Worm (Caenorhabditis elegans) whole organism, L2 larva: ENCODE results near the gene clec-197.

Experiments used
- C34F6.9 ChIP-seq: fragments of 150-350 bp; optimal IDR thresholded peaks from 2 replicates; lab custom pipeline; 2014; ENCODE audit warnings: missing biosample characterization, missing genetic modification characterization
- F13H6.1 ChIP-seq: sonication (generic microtip); optimal IDR thresholded peaks from 2 replicates; lab custom pipeline; 2016; ENCODE audit warnings: missing genetic modification characterization, missing compliant biosample characterization
- Y55F3AM.14 ChIP-seq: fragments of 200-800 bp; sonication (Bioruptor generic); optimal IDR thresholded peaks from 2 replicates; lab custom pipeline; 2018; ENCODE audit warnings: mild to moderate bottlenecking, missing genetic modification characterization, missing compliant biosample characterization
- ZK546.5 ChIP-seq: sonication (generic microtip); optimal IDR thresholded peaks from 2 replicates; lab custom pipeline; 2017; ENCODE audit warnings: missing biosample characterization, missing genetic modification characterization
- aly-2 ChIP-seq: fragments of 150-350 bp; optimal IDR thresholded peaks from 2 replicates; lab custom pipeline; 2014; ENCODE audit warnings: missing biosample characterization, missing genetic modification characterization
- blmp-1 ChIP-seq: sonication (generic microtip); optimal IDR thresholded peaks from 2 replicates; lab custom pipeline; 2017; ENCODE audit warnings: missing genetic modification characterization, mild to moderate bottlenecking, missing compliant biosample characterization, antibody characterized with exemption, moderate library complexity; ENCODE audit not compliant: insufficient read depth
- ceh-16 ChIP-seq: fragments of 150-350 bp; optimal IDR thresholded peaks from 2 replicates; lab custom pipeline; 2014; ENCODE audit warnings: missing biosample characterization, missing genetic modification characterization
- crh-2 ChIP-seq: sonication (generic microtip); optimal IDR thresholded peaks from 2 replicates; lab custom pipeline; 2017; ENCODE audit warnings: missing biosample characterization, missing genetic modification characterization
- dmd-4 ChIP-seq: sonication (generic microtip); optimal IDR thresholded peaks from 2 replicates; lab custom pipeline; 2017; ENCODE audit warnings: missing biosample characterization, missing genetic modification characterization
- egl-27 ChIP-seq: sonication (generic microtip); optimal IDR thresholded peaks from 3 replicates; lab custom pipeline; 2017; ENCODE audit warnings: missing biosample characterization, missing genetic modification reagents, missing genetic modification characterization
- fos-1 ChIP-seq: fragments of 150-350 bp; optimal IDR thresholded peaks from 2 replicates; lab custom pipeline; 2014; ENCODE audit warnings: missing biosample characterization, missing genetic modification characterization
- gmeb-1 ChIP-seq: fragments of 150-350 bp; optimal IDR thresholded peaks from 2 replicates; lab custom pipeline; 2014; ENCODE audit warnings: missing biosample characterization, missing genetic modification characterization
- lin-11 ChIP-seq: fragments of 150-350 bp; sonication (generic microtip); optimal IDR thresholded peaks from 2 replicates; lab custom pipeline; 2014; ENCODE audit warnings: missing biosample characterization, missing genetic modification characterization, inconsistent platforms, mixed read lengths
- lin-13 ChIP-seq: fragments of 150-350 bp; optimal IDR thresholded peaks from 2 replicates; lab custom pipeline; 2014; ENCODE audit warnings: missing biosample characterization, missing genetic modification reagents, missing genetic modification characterization
- lin-39 ChIP-seq: fragments of 150-350 bp; optimal IDR thresholded peaks from 2 replicates; lab custom pipeline; 2014; ENCODE audit warnings: missing biosample characterization, missing genetic modification reagents, missing genetic modification characterization
- lsy-2 ChIP-seq, 2 experiments: fragments of 150-350 bp in 1 of 2; sonication (generic microtip) in 1 of 2; optimal IDR thresholded peaks; 2 replicates each; lab custom pipeline; 2014 to 2017; ENCODE audit warnings: missing biosample characterization in 2 of 2, missing genetic modification characterization in 2 of 2
- nhr-10 ChIP-seq: sonication (generic microtip); optimal IDR thresholded peaks from 2 replicates; lab custom pipeline; 2017; ENCODE audit warnings: missing biosample characterization, missing genetic modification characterization
- nhr-11 ChIP-seq: fragments of 150-350 bp; optimal IDR thresholded peaks from 2 replicates; lab custom pipeline; 2014; ENCODE audit warnings: missing biosample characterization, missing genetic modification characterization
- nhr-12 ChIP-seq: fragments of 150-350 bp; optimal IDR thresholded peaks from 2 replicates; lab custom pipeline; 2014; ENCODE audit warnings: missing biosample characterization, missing genetic modification characterization
- nhr-21 ChIP-seq: fragments of 150-350 bp; optimal IDR thresholded peaks from 2 replicates; lab custom pipeline; 2014; ENCODE audit warnings: missing biosample characterization, missing genetic modification characterization
- nhr-25 ChIP-seq: fragments of 150-350 bp; sonication (generic microtip); optimal IDR thresholded peaks from 3 replicates; lab custom pipeline; 2014; ENCODE audit warnings: missing biosample characterization, missing genetic modification characterization
- nhr-77 ChIP-seq: fragments of 150-350 bp; optimal IDR thresholded peaks from 2 replicates; lab custom pipeline; 2014; ENCODE audit warnings: missing biosample characterization, missing genetic modification characterization
- peb-1 ChIP-seq: fragments of 150-350 bp; optimal IDR thresholded peaks from 2 replicates; lab custom pipeline; 2014; ENCODE audit warnings: missing biosample characterization, missing genetic modification characterization
- sma-9 ChIP-seq, 2 experiments: fragments of 150-350 bp in 1 of 2; sonication (generic microtip) in 1 of 2; optimal IDR thresholded peaks; 2 replicates each; lab custom pipeline; 2014 to 2016; ENCODE audit warnings: missing genetic modification characterization in 2 of 2, mild to moderate bottlenecking in 1 of 2, missing biosample characterization in 1 of 2, missing compliant biosample characterization in 1 of 2, missing genetic modification reagents in 1 of 2, moderate library complexity in 1 of 2
- snpc-4 ChIP-seq: fragments of 150-350 bp; optimal IDR thresholded peaks from 2 replicates; lab custom pipeline; 2014; ENCODE audit warnings: missing biosample characterization, missing genetic modification characterization
- unc-55 ChIP-seq: fragments of 150-350 bp; sonication (generic microtip); optimal IDR thresholded peaks from 3 replicates; lab custom pipeline; 2014; ENCODE audit warnings: missing biosample characterization, missing genetic modification reagents, missing genetic modification characterization
- unc-62 ChIP-seq: fragments of 150-350 bp; optimal IDR thresholded peaks from 2 replicates; lab custom pipeline; 2014; ENCODE audit warnings: missing biosample characterization, missing genetic modification reagents, missing genetic modification characterization
- zag-1 ChIP-seq: fragments of 150-350 bp; optimal IDR thresholded peaks from 2 replicates; lab custom pipeline; 2014; ENCODE audit warnings: missing biosample characterization, missing genetic modification characterization
- ztf-1 ChIP-seq: fragments of 200-800 bp; sonication (Bioruptor generic); conservative IDR thresholded peaks from 2 replicates; pipeline ENCODE4 v1.3.6; 2022; ENCODE audit warnings: missing genetic modification characterization, missing compliant biosample characterization
- ztf-11 ChIP-seq: sonication (generic microtip); optimal IDR thresholded peaks from 2 replicates; lab custom pipeline; 2017; ENCODE audit warnings: missing biosample characterization, missing genetic modification characterization

The clec-197 gene

ce11 chrIV:17332261-17332660 is 14.2 kb downstream of the clec-197 start, which contains the start of gene C49C3.7:
Gene C49C3.7 (plus strand): TSS chrIV:17332561.
- TF ChIP-seq nhr-21 (tag; lab: Kevin White, UChicago) (no peak), unc-55 (GFP tag; lab: Kevin White, UChicago) (no peak), crh-2 (tag; lab: Kevin White, UChicago) (no peak), snpc-4 (no peak), nhr-77 (no peak), lsy-2 (tag; optimal IDR thresholded peaks at IDR 0.05; lab: Kevin White, UChicago) (no peak), egl-27 (tag; lab: Kevin White, UChicago) (no peak)

DNA sequence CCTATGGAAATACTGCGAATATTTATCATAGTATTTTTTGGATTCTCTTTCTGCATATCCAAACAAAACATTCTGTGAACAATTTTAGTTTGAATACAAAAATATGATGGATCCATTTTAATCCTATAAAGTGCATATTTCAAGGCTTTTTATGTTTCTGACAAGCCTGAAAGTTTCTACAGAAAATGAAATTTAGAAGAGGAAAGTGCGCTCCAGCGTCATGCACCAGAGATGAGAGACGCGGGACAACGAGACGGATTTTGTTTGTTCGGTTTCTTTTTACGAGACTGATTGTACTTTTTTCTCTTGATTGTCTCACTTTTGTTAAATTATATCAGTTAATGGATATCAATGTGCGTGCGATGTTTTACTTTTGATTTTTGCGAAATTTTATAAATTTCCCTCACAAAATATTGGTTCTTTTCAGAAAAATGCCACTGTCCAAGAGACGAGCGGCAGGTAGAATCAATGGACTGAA is 15.4 kb downstream of the clec-197 start, which contains the start of gene C49C3.6:
Gene C49C3.6, plus strand, starts transcription at position 428 of the 478 bp plus-strand sequence.
- TF ChIP-seq ztf-11 (tag; lab: Kevin White, UChicago) = no peak
- no peak for TF ChIP-seq blmp-1 (tag; lab: Kevin White, UChicago)
- TF ChIP-seq nhr-25 (tag; lab: Kevin White, UChicago) = peak; percentile 12
- TF ChIP-seq ZK546.5 (tag; lab: Kevin White, UChicago) = no peak
- TF ChIP-seq lin-13 (GFP tag; lab: Kevin White, UChicago) = peak; percentile 14
- no peak for TF ChIP-seq ceh-16 (tag; lab: Kevin White, UChicago)
- no peak for TF ChIP-seq F13H6.1 (tag; lab: Kevin White, UChicago)
- TF ChIP-seq C34F6.9 = peak; percentile 31
- peak in 1 of 2 experiments; percentile 36 for TF ChIP-seq lsy-2 (tag; optimal IDR thresholded peaks at IDR 0.05; lab: Kevin White, UChicago)
- TF ChIP-seq unc-55 (GFP tag; lab: Kevin White, UChicago) = peak; percentile 29
- TF ChIP-seq lin-39 (tag; lab: Kevin White, UChicago) = no peak
- no peak for TF ChIP-seq snpc-4
- no peak for TF ChIP-seq dmd-4 (tag; lab: Kevin White, UChicago)

ce11 chrIV:17328834-17329233 is 17.7 kb downstream of the clec-197 start, which contains the start of gene ceh-88:
Gene ceh-88 (plus strand): TSS chrIV:17329188.
- TF ChIP-seq C34F6.9 (peak; percentile 37), peb-1 (tag; lab: Kevin White, UChicago) (no peak)

DNA sequence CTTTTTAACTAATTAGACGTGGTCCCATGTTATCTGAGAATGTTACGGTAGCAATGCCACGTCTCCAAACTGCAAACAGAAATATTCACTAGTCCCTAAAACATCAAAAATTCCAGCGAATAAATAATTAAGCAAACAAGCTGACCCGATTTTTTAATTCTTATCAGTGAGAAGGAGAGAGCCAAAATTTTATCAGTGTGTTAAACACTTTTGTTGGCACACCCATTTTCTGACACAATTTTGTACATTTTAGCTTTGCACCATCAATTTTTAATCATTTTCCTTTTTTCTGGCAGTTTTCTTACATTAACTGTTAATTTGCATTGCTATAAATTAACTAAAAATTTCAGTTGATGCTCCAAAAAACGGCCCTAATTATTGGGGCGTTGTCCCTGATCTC is 26.1 kb downstream of the clec-197 start, which contains the start of gene C49C3.4:
Gene C49C3.4, plus strand, starts transcription at position 351 of the 400 bp plus-strand sequence.
- TF ChIP-seq dmd-4 (tag; lab: Kevin White, UChicago) (no peak), fos-1 (peak; percentile 76)

DNA sequence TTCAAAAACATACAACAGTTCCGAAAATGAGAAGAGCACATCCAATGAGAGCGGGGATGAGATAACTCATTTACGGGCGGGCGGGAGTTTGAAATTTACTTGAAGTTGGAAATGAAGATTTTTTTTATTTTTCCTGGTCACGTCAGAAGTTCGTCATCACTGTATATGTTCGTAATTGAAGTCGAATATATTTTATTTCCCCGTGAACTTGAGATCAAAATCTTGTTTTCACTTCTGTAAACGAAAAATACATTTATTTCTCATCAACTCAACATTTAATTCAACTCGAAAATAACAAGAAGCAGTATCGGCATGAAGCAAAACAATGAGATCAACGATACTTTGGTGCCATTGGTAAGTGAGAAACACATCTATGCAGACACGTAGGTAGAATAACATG is 30.1 kb downstream of the clec-197 start, which contains the start of gene C49C3.20:
Gene C49C3.20, minus strand, starts transcription at position 101 of the 400 bp plus-strand sequence.
- TF ChIP-seq nhr-77 (no peak), lin-13 (GFP tag; lab: Kevin White, UChicago) (no peak), gmeb-1 (tag; lab: Kevin White, UChicago) (no peak), nhr-21 (tag; lab: Kevin White, UChicago) (no peak), nhr-11 (tag; lab: Kevin White, UChicago) (no peak), F13H6.1 (tag; lab: Kevin White, UChicago) (no peak), nhr-12 (no peak), zag-1 (tag; lab: Kevin White, UChicago) (no peak), ztf-1 (no peak), aly-2 (tag; lab: Kevin White, UChicago) (no peak), fos-1 (no peak), Y55F3AM.14 (GFP tag; lab: Kevin White, UChicago) (no peak), unc-62 (GFP tag; lab: Kevin White, UChicago) (no peak), sma-9 (GFP tag; optimal IDR thresholded peaks at IDR 0.05; lab: Kevin White, UChicago) (no peak), sma-9 (tag; optimal IDR thresholded peaks at IDR 0.05; lab: Kevin White, UChicago) (no peak)

- TF ChIP-seq lin-11 (no peak), nhr-77 (no peak), crh-2 (tag; lab: Kevin White, UChicago) (no peak), nhr-10 (tag; lab: Kevin White, UChicago) (no peak)
- TF ChIP-seq, all 48 proteins: peak for 0
Observed at ce11 chrIV:17311842-17312241, 34.7 kb downstream of the clec-197 start, which contains the start of gene snf-9. Gene snf-9 (plus strand): TSS chrIV:17312142.
